Fruit fly (Drosophila melanogaster) whole organism, prepupa: ENCODE measurements around the gene pic.

Experiments
- Blimp-1 ChIP-seq: fragments of 200-800 bp; sonication (Bioruptor generic); optimal IDR thresholded peaks from 3 replicates; lab custom pipeline; 2017; ENCODE audit warnings: missing biosample characterization, missing genetic modification characterization, mild to moderate bottlenecking, moderate library complexity, missing genetic modification reagents
- CG11762 ChIP-seq: fragments of 200-800 bp; sonication (Bioruptor generic); optimal IDR thresholded peaks from 3 replicates; lab custom pipeline; 2016; ENCODE audit warnings: missing biosample characterization, missing genetic modification characterization; ENCODE audit not compliant: insufficient read depth
- CG11902 ChIP-seq: fragments of 200-800 bp; sonication (Bioruptor generic); optimal IDR thresholded peaks from 3 replicates; lab custom pipeline; 2016; ENCODE audit warnings: missing biosample characterization, missing genetic modification characterization
- CG15336 ChIP-seq: fragments of 200-800 bp; sonication (Bioruptor generic); IDR thresholded peaks from 2 replicates; pipeline ENCODE4 v1.3.6; 2022; ENCODE audit warnings: missing biosample characterization, missing genetic modification characterization
- CG1621 ChIP-seq: fragments of 200-800 bp; sonication (Bioruptor generic); optimal IDR thresholded peaks from 3 replicates; lab custom pipeline; 2018; ENCODE audit warnings: missing biosample characterization, mild to moderate bottlenecking, missing genetic modification characterization
- CG3032 ChIP-seq: fragments of 200-800 bp; optimal IDR thresholded peaks from 2 replicates; lab custom pipeline; 2019; ENCODE audit warnings: missing biosample characterization, mild to moderate bottlenecking, missing genetic modification characterization, moderate library complexity
- CG31627 ChIP-seq: fragments of 200-800 bp; sonication (Bioruptor generic); optimal IDR thresholded peaks from 3 replicates; lab custom pipeline; 2016; ENCODE audit warnings: missing biosample characterization, missing genetic modification characterization
- CG32006 ChIP-seq: fragments of 200-800 bp; sonication (Bioruptor generic); optimal IDR thresholded peaks from 3 replicates; lab custom pipeline; 2017; ENCODE audit warnings: missing biosample characterization, mild to moderate bottlenecking, missing genetic modification characterization
- CG34406 ChIP-seq: fragments of 200-800 bp; sonication (Bioruptor generic); optimal IDR thresholded peaks from 3 replicates; lab custom pipeline; 2016; ENCODE audit warnings: missing biosample characterization, missing genetic modification characterization
- CG3919 ChIP-seq: fragments of 200-800 bp; sonication (Bioruptor generic); optimal IDR thresholded peaks from 3 replicates; lab custom pipeline; 2016; ENCODE audit warnings: missing biosample characterization, missing genetic modification characterization
- CG6163 ChIP-seq: fragments of 200-800 bp; sonication (Bioruptor generic); IDR thresholded peaks from 3 replicates; pipeline ENCODE4 v1.3.6; 2022; ENCODE audit warnings: missing biosample characterization, missing genetic modification characterization
- CG6792 ChIP-seq: fragments of 200-800 bp; sonication (Bioruptor generic); optimal IDR thresholded peaks from 3 replicates; lab custom pipeline; 2016; ENCODE audit warnings: missing biosample characterization, missing genetic modification characterization
- CG6854 ChIP-seq: fragments of 200-800 bp; sonication (Bioruptor generic); optimal IDR thresholded peaks from 2 replicates; lab custom pipeline; 2017; ENCODE audit warnings: missing biosample characterization, mild to moderate bottlenecking, missing genetic modification characterization
- CG7368 ChIP-seq: fragments of 200-800 bp; sonication (Bioruptor generic); optimal IDR thresholded peaks from 3 replicates; lab custom pipeline; 2016; ENCODE audit warnings: missing biosample characterization, missing genetic modification characterization
- CG8319 ChIP-seq: fragments of 200-800 bp; sonication (Bioruptor generic); optimal IDR thresholded peaks from 3 replicates; lab custom pipeline; 2016; ENCODE audit warnings: missing biosample characterization, missing genetic modification characterization
- CG8632 ChIP-seq: fragments of 200-800 bp; sonication (Bioruptor generic); optimal IDR thresholded peaks from 3 replicates; lab custom pipeline; 2016; ENCODE audit warnings: missing biosample characterization, missing genetic modification characterization
- Eip78C ChIP-seq: fragments of 200-800 bp; sonication (Bioruptor generic); peaks from one replicate; lab custom pipeline; 2016; ENCODE audit warnings: missing biosample characterization, missing genetic modification characterization
- Eip93F ChIP-seq: fragments of 200-800 bp; sonication (Bioruptor generic); optimal IDR thresholded peaks from 2 replicates; lab custom pipeline; 2016; ENCODE audit warnings: missing biosample characterization, mild to moderate bottlenecking, missing genetic modification characterization
- Ets21C ChIP-seq: fragments of 200-800 bp; sonication (Bioruptor generic); optimal IDR thresholded peaks from 3 replicates; lab custom pipeline; 2016; ENCODE audit warnings: missing biosample characterization, missing genetic modification characterization
- Ets96B ChIP-seq: fragments of 200-800 bp; optimal IDR thresholded peaks from 2 replicates; lab custom pipeline; 2019; ENCODE audit warnings: missing biosample characterization, mild to moderate bottlenecking, missing genetic modification characterization, moderate library complexity
- Gug ChIP-seq: fragments of 200-800 bp; sonication (Bioruptor generic); IDR thresholded peaks from 2 replicates; pipeline ENCODE4 v1.3.6; 2022; ENCODE audit warnings: missing biosample characterization, missing genetic modification characterization
- Hr38 ChIP-seq: sonication (Bioruptor generic); optimal IDR thresholded peaks from 2 replicates; lab custom pipeline; 2016; ENCODE audit warnings: missing biosample characterization, missing genetic modification characterization
- Hr39 ChIP-seq: fragments of 200-800 bp; sonication (Bioruptor generic); optimal IDR thresholded peaks from 2 replicates; lab custom pipeline; 2016; ENCODE audit warnings: missing biosample characterization, missing genetic modification characterization
- Hr4 ChIP-seq: fragments of 200-800 bp; sonication (Bioruptor generic); optimal IDR thresholded peaks from 3 replicates; lab custom pipeline; 2016; ENCODE audit warnings: missing biosample characterization, missing genetic modification characterization
- Lpt ChIP-seq: fragments of 200-800 bp; sonication (Bioruptor generic); optimal IDR thresholded peaks from 3 replicates; lab custom pipeline; 2016; ENCODE audit warnings: missing biosample characterization, missing genetic modification characterization
- Met ChIP-seq: fragments of 200-800 bp; sonication (Bioruptor generic); optimal IDR thresholded peaks from 3 replicates; lab custom pipeline; 2016; ENCODE audit warnings: missing biosample characterization, missing genetic modification characterization
- OdsH ChIP-seq: fragments of 200-800 bp; sonication (Bioruptor generic); optimal IDR thresholded peaks from 3 replicates; lab custom pipeline; 2016; ENCODE audit warnings: missing biosample characterization, missing genetic modification characterization
- Smox ChIP-seq: fragments of 200-800 bp; sonication (Bioruptor generic); optimal IDR thresholded peaks from 3 replicates; lab custom pipeline; 2016; ENCODE audit warnings: missing biosample characterization, missing genetic modification characterization
- Sox102F ChIP-seq: fragments of 200-800 bp; sonication (Bioruptor generic); optimal IDR thresholded peaks from 2 replicates; lab custom pipeline; 2016; ENCODE audit warnings: missing biosample characterization, mild to moderate bottlenecking, missing genetic modification characterization
- Sox15 ChIP-seq: fragments of 200-800 bp; sonication (Bioruptor generic); optimal IDR thresholded peaks from 3 replicates; lab custom pipeline; 2016; ENCODE audit warnings: missing biosample characterization, missing genetic modification characterization
- achi ChIP-seq: fragments of 200-800 bp; sonication (Bioruptor generic); optimal IDR thresholded peaks from 3 replicates; lab custom pipeline; 2016; ENCODE audit warnings: missing biosample characterization, missing genetic modification characterization
- acj6 ChIP-seq: fragments of 200-800 bp; sonication (Bioruptor generic); optimal IDR thresholded peaks from 3 replicates; lab custom pipeline; 2016; ENCODE audit warnings: missing biosample characterization, missing genetic modification characterization
- cyc ChIP-seq: fragments of 200-800 bp; sonication (Bioruptor generic); optimal IDR thresholded peaks from 3 replicates; lab custom pipeline; 2016; ENCODE audit warnings: missing biosample characterization, missing genetic modification characterization
- dac ChIP-seq: fragments of 200-800 bp; sonication (Bioruptor generic); optimal IDR thresholded peaks from 2 replicates; lab custom pipeline; 2017; ENCODE audit warnings: missing biosample characterization, mild to moderate bottlenecking, missing genetic modification characterization
- dsx ChIP-seq: fragments of 200-800 bp; optimal IDR thresholded peaks from 3 replicates; lab custom pipeline; 2019; ENCODE audit warnings: missing biosample characterization, mild to moderate bottlenecking, missing genetic modification characterization, moderate library complexity; ENCODE audit not compliant: poor library complexity, severe bottlenecking
- fd59A ChIP-seq: fragments of 200-800 bp; sonication (Bioruptor generic); optimal IDR thresholded peaks from 2 replicates; lab custom pipeline; 2017; ENCODE audit warnings: missing biosample characterization, mild to moderate bottlenecking, missing genetic modification characterization, missing genetic modification reagents
- fkh ChIP-seq: fragments of 200-800 bp; sonication (Bioruptor generic); optimal IDR thresholded peaks from 3 replicates; lab custom pipeline; 2017; ENCODE audit warnings: missing biosample characterization, mild to moderate bottlenecking, missing genetic modification characterization, moderate library complexity
- lz ChIP-seq: fragments of 200-800 bp; sonication (Bioruptor generic); optimal IDR thresholded peaks from 3 replicates; lab custom pipeline; 2016; ENCODE audit warnings: missing biosample characterization, missing genetic modification characterization
- net ChIP-seq: fragments of 200-800 bp; sonication (Bioruptor generic); optimal IDR thresholded peaks from 3 replicates; lab custom pipeline; 2016; ENCODE audit warnings: missing biosample characterization, missing genetic modification characterization
- pdm3 ChIP-seq: fragments of 200-800 bp; sonication (Bioruptor generic); optimal IDR thresholded peaks from 3 replicates; lab custom pipeline; 2016; ENCODE audit warnings: missing biosample characterization, missing genetic modification characterization
- salr ChIP-seq, 2 experiments: fragments of 200-800 bp; sonication (Bioruptor generic); optimal IDR thresholded peaks; 3 replicates each; lab custom pipeline; 2016 to 2018; ENCODE audit warnings: missing biosample characterization in 2 of 2, missing genetic modification characterization in 2 of 2, mild to moderate bottlenecking in 1 of 2
- spab ChIP-seq: fragments of 200-800 bp; sonication (Bioruptor generic); optimal IDR thresholded peaks from 2 replicates; lab custom pipeline; 2017; ENCODE audit warnings: missing biosample characterization, mild to moderate bottlenecking, missing genetic modification characterization, missing genetic modification reagents
- ss ChIP-seq, 2 experiments: fragments of 200-800 bp; sonication (Bioruptor generic); optimal IDR thresholded peaks; 2 replicates in 1 of 2; 3 replicates in 1 of 2; lab custom pipeline; 2017 to 2018; ENCODE audit warnings: mild to moderate bottlenecking in 2 of 2, missing biosample characterization in 2 of 2, missing genetic modification characterization in 2 of 2, moderate library complexity in 1 of 2
- topi ChIP-seq: fragments of 200-800 bp; sonication (Bioruptor generic); optimal IDR thresholded peaks from 3 replicates; lab custom pipeline; 2016; ENCODE audit warnings: missing biosample characterization, missing genetic modification characterization
- vri ChIP-seq: fragments of 200-800 bp; sonication (Bioruptor generic); optimal IDR thresholded peaks from 3 replicates; lab custom pipeline; 2016; ENCODE audit warnings: missing biosample characterization, mild to moderate bottlenecking, missing genetic modification characterization

pic gene

dm6 chr3R:13088395-13088794 lies 36.4 kb downstream of the pic start, which contains the start of gene timeout:
Gene timeout (plus strand): TSS chr3R:13088651.
- peak; percentile 30 for TF ChIP-seq CG1621 (tag; lab: Kevin White, UChicago)
- no peak for TF ChIP-seq CG3032
- TF ChIP-seq salr (GFP tag; optimal IDR thresholded peaks at IDR 0.05; lab: Kevin White, UChicago), result no peak
- TF ChIP-seq dsx (GFP tag; lab: Kevin White, UChicago), result peak; percentile 11
- TF ChIP-seq CG6163 (GFP tag; lab: Robert Waterston, UW), result no peak
- no peak for TF ChIP-seq dac
- no peak for TF ChIP-seq Sox102F (GFP tag; lab: Kevin White, UChicago)
- TF ChIP-seq Hr39 (GFP tag; lab: Kevin White, UChicago), result no peak
- no peak for TF ChIP-seq spab (GFP tag; lab: Kevin White, UChicago)
- TF ChIP-seq pdm3, result no peak
- TF ChIP-seq Gug (GFP tag; lab: Robert Waterston, UW), result no peak
- TF ChIP-seq CG7368 (GFP tag; lab: Kevin White, UChicago), result no peak
- no peak for TF ChIP-seq Hr38
- TF ChIP-seq CG11762, result no peak
- no peak for TF ChIP-seq CG8632 (GFP tag; lab: Kevin White, UChicago)
- TF ChIP-seq CG34406 (GFP tag; lab: Kevin White, UChicago), result no peak
- peak; percentile 44 for TF ChIP-seq fkh (GFP tag; lab: Kevin White, UChicago)
- peak; percentile 56 for TF ChIP-seq Eip78C (GFP tag; lab: Kevin White, UChicago)
- no peak for TF ChIP-seq CG8319 (GFP tag; lab: Kevin White, UChicago)

- TF ChIP-seq Blimp-1 (GFP tag; lab: Kevin White, UChicago) (no peak), Ets96B (tag; lab: Kevin White, UChicago) (no peak), CG3919 (no peak), CG6792 (no peak), achi (no peak), OdsH (GFP tag; lab: Kevin White, UChicago) (no peak), CG31627 (GFP tag; lab: Kevin White, UChicago) (no peak), fd59A (no peak), Hr38 (no peak), CG6163 (GFP tag; lab: Robert Waterston, UW) (no peak), Hr39 (GFP tag; lab: Kevin White, UChicago) (no peak), Met (GFP tag; lab: Kevin White, UChicago) (no peak), fkh (GFP tag; lab: Kevin White, UChicago) (no peak), CG8319 (GFP tag; lab: Kevin White, UChicago) (no peak), topi (no peak), net (GFP tag; lab: Kevin White, UChicago) (no peak), lz (GFP tag; lab: Kevin White, UChicago) (no peak), Lpt (GFP tag; lab: Kevin White, UChicago) (no peak), CG8632 (GFP tag; lab: Kevin White, UChicago) (no peak)
- TF ChIP-seq, all 60 proteins: peak for 0
Measured at dm6 chr3R:13088942-13089341, 36.9 kb downstream of the pic start, which contains the start of gene CG34308. Gene CG34308 (plus strand): TSS chr3R:13089242.

DNA sequence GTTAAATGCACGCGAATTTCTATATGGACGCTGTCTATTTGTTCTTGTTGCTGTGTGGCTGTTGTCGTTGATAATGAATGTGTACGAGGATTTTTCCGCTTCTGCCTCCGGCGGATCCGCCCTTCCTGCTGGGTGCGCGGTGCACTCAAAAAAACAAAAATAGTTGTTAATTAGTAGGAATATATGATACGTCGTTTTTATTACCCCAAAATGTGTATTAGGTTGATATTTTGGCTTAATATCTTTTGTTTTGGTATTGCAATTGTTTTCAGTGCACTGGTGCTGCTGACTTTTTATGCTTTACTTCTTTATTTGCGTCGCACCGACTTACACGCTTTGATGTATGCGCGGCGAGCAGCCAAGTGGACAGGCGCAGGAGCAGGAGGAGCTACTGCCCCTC lies 39.6 kb downstream of the pic start:
- TF ChIP-seq Ets21C (GFP tag; lab: Kevin White, UChicago) (no peak), CG3032 (no peak), Eip93F (GFP tag; lab: Kevin White, UChicago) (no peak), CG31627 (GFP tag; lab: Kevin White, UChicago) (no peak), Ets96B (tag; lab: Kevin White, UChicago) (peak; percentile 45), net (GFP tag; lab: Kevin White, UChicago) (peak; percentile 7), Sox102F (GFP tag; lab: Kevin White, UChicago) (no peak), OdsH (GFP tag; lab: Kevin White, UChicago) (peak; percentile 8), CG1621 (tag; lab: Kevin White, UChicago) (peak; percentile 6), CG3919 (peak; percentile 37), ss (GFP tag; optimal IDR thresholded peaks at IDR 0.05; lab: Kevin White, UChicago) (peak in 1 of 2 experiments; percentile 28), CG6792 (no peak), fkh (GFP tag; lab: Kevin White, UChicago) (no peak), CG7368 (GFP tag; lab: Kevin White, UChicago) (no peak), vri (GFP tag; lab: Kevin White, UChicago) (no peak), CG15336 (GFP tag; lab: Robert Waterston, UW) (no peak), achi (no peak), CG34406 (GFP tag; lab: Kevin White, UChicago) (no peak), CG32006 (peak; percentile 25), cyc (no peak), CG8319 (GFP tag; lab: Kevin White, UChicago) (no peak), Smox (GFP tag; lab: Kevin White, UChicago) (no peak), Blimp-1 (GFP tag; lab: Kevin White, UChicago) (no peak), CG11902 (GFP tag; lab: Kevin White, UChicago) (no peak), dsx (GFP tag; lab: Kevin White, UChicago) (peak; percentile 24), pdm3 (peak; percentile 30), CG6854 (GFP tag; lab: Kevin White, UChicago) (no peak), acj6 (GFP tag; lab: Kevin White, UChicago) (peak; percentile 2), Sox15 (GFP tag; lab: Kevin White, UChicago) (no peak), Hr4 (GFP tag; lab: Kevin White, UChicago) (no peak)
